Worm (Caenorhabditis elegans) whole organism, midembryonic: Measurements from ENCODE around the gene srh-37.

Experiments
- T22C8.4 ChIP-seq: fragments of 200-800 bp; sonication (Bioruptor generic); IDR thresholded peaks from 2 replicates; pipeline ENCODE4 v1.3.6; 2022; ENCODE audit warnings: missing genetic modification characterization, missing compliant biosample characterization
- cog-1 ChIP-seq: sonication (generic microtip); optimal IDR thresholded peaks from 2 replicates; lab custom pipeline; 2016; ENCODE audit warnings: missing genetic modification characterization, missing compliant biosample characterization
- flt-1 ChIP-seq: fragments of 200-800 bp; sonication (Bioruptor generic); IDR thresholded peaks from 2 replicates; pipeline ENCODE4 v1.3.6; 2022; ENCODE audit warnings: missing genetic modification characterization, missing compliant biosample characterization
- klf-2 ChIP-seq: fragments of 200-800 bp; sonication (Bioruptor generic); conservative IDR thresholded peaks from 2 replicates; pipeline ENCODE4 v1.3.6; 2022; ENCODE audit warnings: missing genetic modification reagents, missing genetic modification characterization, missing compliant biosample characterization
- med-1 ChIP-seq: sonication (generic microtip); optimal IDR thresholded peaks from 2 replicates; lab custom pipeline; 2017; ENCODE audit warnings: missing genetic modification characterization, mild to moderate bottlenecking, missing compliant biosample characterization, antibody characterized with exemption, missing genetic modification reagents; ENCODE audit not compliant: insufficient read depth
- ref-1 ChIP-seq: fragments of 200-800 bp; sonication (Bioruptor generic); conservative IDR thresholded peaks from 2 replicates; pipeline ENCODE4 v1.3.6; 2022; ENCODE audit warnings: missing genetic modification reagents, missing genetic modification characterization, missing compliant biosample characterization
- tab-1 ChIP-seq: fragments of 200-800 bp; sonication (Bioruptor generic); IDR thresholded peaks from 2 replicates; pipeline ENCODE4 v1.3.6; 2022; ENCODE audit warnings: missing genetic modification characterization, missing compliant biosample characterization
- ztf-23 ChIP-seq: fragments of 200-800 bp; sonication (Bioruptor generic); IDR thresholded peaks from 2 replicates; pipeline ENCODE4 v1.3.6; 2022; ENCODE audit warnings: missing genetic modification reagents, missing genetic modification characterization, missing compliant biosample characterization
- ztf-29 ChIP-seq: fragments of 200-800 bp; sonication (Bioruptor generic); IDR thresholded peaks from 2 replicates; pipeline ENCODE4 v1.3.6; 2022; ENCODE audit warnings: missing genetic modification reagents, missing genetic modification characterization, missing compliant biosample characterization

The srh-37 gene

DNA sequence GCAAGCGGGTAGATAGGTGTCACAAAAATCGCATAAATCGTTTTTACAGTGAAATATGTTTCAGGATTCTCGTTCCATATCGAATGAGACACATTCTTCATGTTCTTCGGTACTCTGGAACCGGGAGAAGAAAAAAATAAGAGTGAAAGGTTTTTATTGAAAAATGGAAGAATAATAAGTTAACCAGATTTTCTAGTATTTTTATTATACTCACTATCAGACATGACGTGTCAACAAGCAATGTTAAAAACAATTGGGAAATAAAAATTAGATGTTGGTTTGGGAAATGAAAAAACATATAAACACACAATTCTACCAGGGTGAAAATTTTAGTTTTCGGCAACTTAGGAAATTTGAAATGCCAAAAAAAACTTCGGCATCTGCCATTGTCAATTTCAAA is at the start of gene srh-37:
Gene srh-37 (minus strand): TSS at position 101 of the 400 bp plus-strand sequence.
- TF ChIP-seq cog-1 (tag; lab: Kevin White, UChicago) (no peak), tab-1 (GFP tag; lab: Robert Waterston, UW) (no peak), klf-2 (no peak), flt-1 (GFP tag; lab: Robert Waterston, UW) (no peak), med-1 (GFP tag; lab: Kevin White, UChicago) (no peak), T22C8.4 (GFP tag; lab: Robert Waterston, UW) (no peak)

DNA sequence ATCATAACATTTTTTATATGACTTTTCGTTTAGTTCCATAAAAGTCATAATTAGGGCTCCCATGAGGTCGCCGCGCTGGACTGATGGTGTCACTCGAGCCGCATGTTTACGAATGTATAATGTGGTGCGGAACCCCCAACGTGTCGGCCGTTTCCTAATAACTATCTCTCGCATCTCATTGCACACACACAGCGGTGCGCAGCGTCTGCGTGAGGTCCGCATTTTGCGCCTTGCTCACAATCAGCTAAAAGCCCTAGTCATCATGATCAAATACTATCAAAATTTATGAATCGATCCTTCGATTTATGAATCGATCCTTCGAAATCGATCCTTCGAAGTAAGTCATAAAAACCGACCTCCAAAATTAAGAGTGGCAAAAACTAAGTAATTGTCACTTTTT is 47.6 kb upstream of the srh-37 start, which contains the start of gene srx-7:
Gene srx-7 (plus strand): TSS at position 256 of the 400 bp plus-strand sequence.
- TF ChIP-seq flt-1 (GFP tag; lab: Robert Waterston, UW) (no peak), med-1 (GFP tag; lab: Kevin White, UChicago) (no peak), cog-1 (tag; lab: Kevin White, UChicago) (no peak), ztf-29 (GFP tag; lab: Robert Waterston, UW) (no peak), tab-1 (GFP tag; lab: Robert Waterston, UW) (no peak), klf-2 (no peak), ztf-23 (GFP tag; lab: Robert Waterston, UW) (no peak), ref-1 (GFP tag; lab: Robert Waterston, UW) (no peak), T22C8.4 (GFP tag; lab: Robert Waterston, UW) (no peak)

DNA sequence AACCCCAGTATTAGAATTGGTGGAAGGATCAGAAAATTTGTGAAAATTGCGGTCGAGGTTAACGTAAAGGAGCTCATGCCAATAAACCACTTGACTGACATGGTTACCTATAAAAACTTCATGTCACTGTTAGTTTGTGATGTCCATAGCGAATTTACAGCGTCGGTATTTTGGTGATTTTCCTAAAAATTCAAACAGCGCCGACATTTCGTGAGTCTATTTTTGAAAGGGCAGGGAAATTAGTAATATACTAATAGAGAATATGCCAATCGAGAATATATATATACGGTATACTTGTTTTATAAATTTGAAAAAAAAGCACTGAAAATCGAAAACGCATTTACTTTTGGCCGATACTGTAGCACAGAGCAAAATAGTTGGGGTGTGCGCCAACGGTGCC is 43.7 kb upstream of the srh-37 start, which contains the start of gene srx-8:
Gene srx-8 (minus strand): TSS at position 101 of the 400 bp plus-strand sequence.
- no peak for TF ChIP-seq T22C8.4 (GFP tag; lab: Robert Waterston, UW)
- no peak for TF ChIP-seq ztf-23 (GFP tag; lab: Robert Waterston, UW)
- no peak for TF ChIP-seq tab-1 (GFP tag; lab: Robert Waterston, UW)
- no peak for TF ChIP-seq ztf-29 (GFP tag; lab: Robert Waterston, UW)
- TF ChIP-seq klf-2 = no peak
- no peak for TF ChIP-seq med-1 (GFP tag; lab: Kevin White, UChicago)

DNA sequence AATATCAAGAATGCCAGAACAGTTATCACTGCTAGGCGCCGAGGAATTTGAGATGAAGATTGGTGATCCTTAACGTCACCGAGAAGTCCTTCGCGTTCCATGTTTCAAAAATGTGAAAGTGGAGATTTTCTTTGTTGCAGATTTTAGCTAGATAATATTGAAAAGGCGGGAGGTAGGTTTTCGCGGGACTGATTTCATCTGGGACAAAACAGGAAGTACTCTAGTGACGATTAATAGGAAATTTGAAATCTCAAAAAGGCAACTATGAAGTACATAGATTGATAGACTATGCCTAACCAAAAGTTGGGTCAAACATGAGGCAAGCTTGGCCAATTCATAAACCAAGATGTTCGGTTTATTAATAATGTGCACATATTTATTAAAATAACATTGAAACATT is 40.7 kb upstream of the srh-37 start, which contains the start of gene C14C6.8:
Gene C14C6.8 (minus strand): TSS at position 101 of the 400 bp plus-strand sequence.
- no peak for TF ChIP-seq ztf-29 (GFP tag; lab: Robert Waterston, UW)
- no peak for TF ChIP-seq ztf-23 (GFP tag; lab: Robert Waterston, UW)
- TF ChIP-seq ref-1 (GFP tag; lab: Robert Waterston, UW) = no peak
- no peak for TF ChIP-seq cog-1 (tag; lab: Kevin White, UChicago)
- TF ChIP-seq med-1 (GFP tag; lab: Kevin White, UChicago) = no peak
- no peak for TF ChIP-seq T22C8.4 (GFP tag; lab: Robert Waterston, UW)
- TF ChIP-seq flt-1 (GFP tag; lab: Robert Waterston, UW) = no peak
- TF ChIP-seq tab-1 (GFP tag; lab: Robert Waterston, UW) = no peak
- no peak for TF ChIP-seq klf-2

DNA sequence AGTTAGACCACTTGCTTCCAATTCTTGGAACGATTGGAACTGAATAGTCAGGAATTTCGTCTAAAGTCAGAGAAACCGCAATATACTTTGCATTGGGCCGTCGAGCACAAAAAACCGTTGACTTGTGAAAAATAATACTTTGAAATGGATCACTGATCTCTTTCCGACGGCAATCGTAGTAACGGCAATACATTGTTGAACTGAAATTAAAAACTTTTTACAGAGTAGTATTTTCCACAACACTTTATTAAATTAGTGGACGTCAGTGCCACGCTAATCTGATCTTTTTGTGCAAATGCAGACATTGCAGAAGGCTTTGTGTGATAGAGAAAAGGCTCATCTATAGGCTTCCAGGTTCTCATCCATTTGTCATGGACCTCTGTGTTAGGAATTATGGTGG is 40.1 kb upstream of the srh-37 start:
- no peak for TF ChIP-seq klf-2
- TF ChIP-seq T22C8.4 (GFP tag; lab: Robert Waterston, UW) = no peak
- no peak for TF ChIP-seq tab-1 (GFP tag; lab: Robert Waterston, UW)
- no peak for TF ChIP-seq ztf-23 (GFP tag; lab: Robert Waterston, UW)
- no peak for TF ChIP-seq ztf-29 (GFP tag; lab: Robert Waterston, UW)
- TF ChIP-seq flt-1 (GFP tag; lab: Robert Waterston, UW) = no peak
- no peak for TF ChIP-seq med-1 (GFP tag; lab: Kevin White, UChicago)
- no peak for TF ChIP-seq cog-1 (tag; lab: Kevin White, UChicago)
- no peak for TF ChIP-seq ref-1 (GFP tag; lab: Robert Waterston, UW)

DNA sequence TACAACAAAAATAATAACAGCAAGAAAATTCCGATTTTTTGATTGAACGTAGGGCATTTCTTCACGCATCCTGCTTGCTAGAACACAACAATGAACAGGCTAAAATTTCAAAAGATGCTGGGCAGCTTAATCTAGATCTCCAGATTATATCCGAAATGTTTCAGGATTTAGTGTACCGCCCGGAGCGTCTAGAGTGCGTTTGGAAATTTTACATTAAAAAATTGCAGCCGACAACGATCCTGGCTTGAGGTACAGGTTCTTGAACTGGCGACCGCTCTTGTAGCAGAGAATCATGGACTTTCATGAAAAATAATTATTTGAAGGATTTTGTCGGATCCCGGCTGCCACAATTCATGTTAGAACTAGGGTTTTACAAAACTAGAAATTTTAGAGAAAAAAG is 35.7 kb upstream of the srh-37 start, which contains the start of gene C14C6.6:
Gene C14C6.6 (minus strand): TSS at position 101 of the 400 bp plus-strand sequence.
- TF ChIP-seq ztf-29 (GFP tag; lab: Robert Waterston, UW) (no peak), T22C8.4 (GFP tag; lab: Robert Waterston, UW) (no peak), med-1 (GFP tag; lab: Kevin White, UChicago) (no peak), tab-1 (GFP tag; lab: Robert Waterston, UW) (no peak), ref-1 (GFP tag; lab: Robert Waterston, UW) (no peak), ztf-23 (GFP tag; lab: Robert Waterston, UW) (no peak), flt-1 (GFP tag; lab: Robert Waterston, UW) (no peak), cog-1 (tag; lab: Kevin White, UChicago) (no peak), klf-2 (no peak)

DNA sequence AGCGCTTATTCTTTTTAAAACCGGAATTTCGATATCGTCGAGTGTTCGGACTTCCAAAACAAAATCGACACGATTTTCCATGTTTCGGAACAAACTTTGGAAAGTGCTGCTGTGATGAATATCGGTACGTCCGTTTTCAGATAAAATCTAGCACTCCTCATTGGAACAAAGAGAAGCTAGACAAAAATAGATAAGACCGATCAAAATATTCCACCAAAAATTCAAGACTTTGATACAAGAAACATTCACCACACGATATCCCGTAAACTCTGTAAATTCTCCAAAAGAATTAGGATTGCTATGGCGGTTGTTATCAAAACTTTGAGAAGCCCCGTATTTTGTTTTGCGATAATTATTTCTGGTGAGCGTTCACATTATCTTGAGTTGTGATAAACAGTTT is 30.8 kb upstream of the srh-37 start, which contains the start of gene C14C6.3:
Gene C14C6.3 (plus strand): TSS at position 301 of the 400 bp plus-strand sequence.
- no peak for TF ChIP-seq med-1 (GFP tag; lab: Kevin White, UChicago)
- no peak for TF ChIP-seq flt-1 (GFP tag; lab: Robert Waterston, UW)
- TF ChIP-seq T22C8.4 (GFP tag; lab: Robert Waterston, UW) = no peak
- no peak for TF ChIP-seq ztf-23 (GFP tag; lab: Robert Waterston, UW)
- TF ChIP-seq ztf-29 (GFP tag; lab: Robert Waterston, UW) = no peak
- no peak for TF ChIP-seq klf-2
- TF ChIP-seq ref-1 (GFP tag; lab: Robert Waterston, UW) = no peak
- no peak for TF ChIP-seq tab-1 (GFP tag; lab: Robert Waterston, UW)
- TF ChIP-seq cog-1 (tag; lab: Kevin White, UChicago) = no peak

DNA sequence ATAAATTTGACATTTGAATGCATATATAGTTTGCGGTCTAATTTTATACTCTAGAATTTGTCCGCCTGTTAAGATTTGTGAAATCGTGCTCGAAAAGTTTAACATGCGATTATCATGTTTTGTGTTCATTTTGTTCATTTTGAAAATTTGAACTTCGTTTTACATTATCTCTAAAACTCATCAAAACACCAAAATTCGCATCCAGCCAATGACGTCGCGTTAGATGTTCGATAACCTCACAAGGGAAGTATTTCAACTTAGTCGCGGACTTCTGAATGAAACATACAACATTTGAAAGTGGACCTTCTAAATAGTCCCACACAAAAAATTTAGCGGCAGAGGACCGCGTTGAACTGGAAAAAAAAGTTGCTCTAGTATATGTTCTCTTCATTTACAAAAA is 29.1 kb upstream of the srh-37 start:
- no peak for TF ChIP-seq ref-1 (GFP tag; lab: Robert Waterston, UW)
- TF ChIP-seq tab-1 (GFP tag; lab: Robert Waterston, UW) = no peak
- TF ChIP-seq med-1 (GFP tag; lab: Kevin White, UChicago) = no peak
- no peak for TF ChIP-seq cog-1 (tag; lab: Kevin White, UChicago)
- TF ChIP-seq klf-2 = no peak
- TF ChIP-seq ztf-29 (GFP tag; lab: Robert Waterston, UW) = no peak
- TF ChIP-seq ztf-23 (GFP tag; lab: Robert Waterston, UW) = no peak
- TF ChIP-seq T22C8.4 (GFP tag; lab: Robert Waterston, UW) = no peak
- TF ChIP-seq flt-1 (GFP tag; lab: Robert Waterston, UW) = no peak

DNA sequence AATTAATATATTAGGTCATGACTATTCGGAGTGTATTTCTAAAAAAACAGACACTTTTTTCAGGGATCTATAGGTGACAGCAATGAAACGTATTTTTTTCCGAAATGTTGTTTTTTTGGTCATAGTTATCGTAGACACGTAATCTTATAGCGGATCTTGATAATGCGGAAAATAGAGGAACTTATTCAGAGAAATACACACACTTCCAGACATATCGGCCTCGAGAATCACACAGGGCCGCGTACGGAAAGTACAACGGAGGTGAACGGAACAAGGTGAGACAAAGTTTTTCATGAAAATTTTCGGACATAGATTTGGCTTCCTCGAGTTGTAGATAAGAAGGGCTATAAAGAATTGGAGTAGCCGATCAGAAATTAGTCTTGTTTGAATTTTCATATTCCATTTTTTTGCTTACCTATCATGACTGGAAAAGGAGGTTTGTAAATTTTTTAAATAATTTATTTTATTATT is 26.8 kb upstream of the srh-37 start, which contains the start of gene nhr-155:
Gene nhr-155 (plus strand): TSS at position 421 of the 471 bp plus-strand sequence.
- TF ChIP-seq klf-2 = no peak
- no peak for TF ChIP-seq cog-1 (tag; lab: Kevin White, UChicago)
- no peak for TF ChIP-seq ztf-29 (GFP tag; lab: Robert Waterston, UW)
- no peak for TF ChIP-seq tab-1 (GFP tag; lab: Robert Waterston, UW)
- TF ChIP-seq flt-1 (GFP tag; lab: Robert Waterston, UW) = no peak
- no peak for TF ChIP-seq T22C8.4 (GFP tag; lab: Robert Waterston, UW)
- no peak for TF ChIP-seq ztf-23 (GFP tag; lab: Robert Waterston, UW)
- no peak for TF ChIP-seq ref-1 (GFP tag; lab: Robert Waterston, UW)
- no peak for TF ChIP-seq med-1 (GFP tag; lab: Kevin White, UChicago)
